Worm (Caenorhabditis elegans): ENCODE measurements around the gene ZK418.2.

ZK418.2 gene

ce11 chrIII:7116615-7117252 lies 25.6 kb downstream of the ZK418.2 start (continued):
- TF ChIP-seq nhr-28 (tag; optimal IDR thresholded peaks at IDR 0.05) (no peak), unc-98 (GFP tag; IDR thresholded peaks at IDR 0.05) (no peak), sox-4 (tag; optimal IDR thresholded peaks at IDR 0.05) (peak; percentile 43), elt-3 (tag; optimal IDR thresholded peaks at IDR 0.05) (peak in 3 of 6 experiments; percentile 12 to 40 (median 14)), C16A3.4 (tag; optimal IDR thresholded peaks at IDR 0.05) (peak; percentile 72), elt-2 (tag; optimal IDR thresholded peaks at IDR 0.05) (peak; percentile 26), ceh-63 (GFP tag; optimal IDR thresholded peaks at IDR 0.05) (no peak), nhr-19 (GFP tag; conservative IDR thresholded peaks at IDR 0.05) (peak; percentile 86), dsc-1 (tag; optimal IDR thresholded peaks at IDR 0.05) (peak; percentile 51), nhr-11 (tag; optimal IDR thresholded peaks at IDR 0.05) (peak; percentile 55), ceh-90 (tag; optimal IDR thresholded peaks at IDR 0.05) (no peak), mab-9 (GFP tag; IDR thresholded peaks at IDR 0.05) (no peak), ceh-8 (GFP tag; optimal IDR thresholded peaks at IDR 0.05) (no peak), ets-5 (GFP tag; IDR thresholded peaks at IDR 0.05) (no peak), unc-86 (tag; optimal IDR thresholded peaks at IDR 0.05) (no peak), xbp-1 (tag; optimal IDR thresholded peaks at IDR 0.05) (peak; percentile 50), nhr-71 (tag; optimal IDR thresholded peaks at IDR 0.05) (peak; percentile 91), unc-62 (GFP tag; optimal IDR thresholded peaks at IDR 0.05) (no peak), C34B4.2 (tag; optimal IDR thresholded peaks at IDR 0.05) (no peak), lin-35 (GFP tag; optimal IDR thresholded peaks at IDR 0.05) (peak; percentile 44 to 73), mep-1 (tag; optimal IDR thresholded peaks at IDR 0.05) (peak; percentile 77), pax-3 (tag; optimal IDR thresholded peaks at IDR 0.05) (peak; percentile 53), vab-15 (tag; optimal IDR thresholded peaks at IDR 0.05) (no peak), lin-14 (GFP tag; optimal IDR thresholded peaks at IDR 0.05) (peak; percentile 90), ceh-88 (GFP tag; IDR thresholded peaks at IDR 0.05) (no peak), rnt-1 (tag; optimal IDR thresholded peaks at IDR 0.05) (peak; percentile 63), lir-3 (tag; optimal IDR thresholded peaks at IDR 0.05; ENCODE audit: poor library complexity) (peak; percentile 60), egl-27 (tag; optimal IDR thresholded peaks at IDR 0.05) (peak; percentile 72 to 78), tbx-2 (tag; optimal IDR thresholded peaks at IDR 0.05) (peak; percentile 55), nhr-20 (tag; optimal IDR thresholded peaks at IDR 0.05) (peak; percentile 88), hlh-4 (tag; optimal IDR thresholded peaks at IDR 0.05) (no peak), zag-1 (tag; optimal IDR thresholded peaks at IDR 0.05) (no peak), snpc-4 (tag; optimal IDR thresholded peaks at IDR 0.05) (peak; percentile 13), skn-1 (tag; optimal IDR thresholded peaks at IDR 0.05) (peak; percentile 61), pqm-1 (tag; optimal IDR thresholded peaks at IDR 0.05) (no peak), lin-39 (tag; optimal IDR thresholded peaks at IDR 0.05) (peak; percentile 51), isw-1 (GFP tag; IDR thresholded peaks at IDR 0.05) (no peak), fkh-8 (tag; optimal IDR thresholded peaks at IDR 0.05) (peak; percentile 86), Y116A8C.19 (tag; optimal IDR thresholded peaks at IDR 0.05; ENCODE audit: borderline replicate concordance) (no peak), lin-13 (GFP tag; optimal IDR thresholded peaks at IDR 0.05) (peak; percentile 2), alr-1 (tag; optimal IDR thresholded peaks at IDR 0.05; ENCODE audit: borderline replicate concordance) (no peak), irx-1 (tag; optimal IDR thresholded peaks at IDR 0.05) (peak; percentile 12), tlp-1 (tag; optimal IDR thresholded peaks at IDR 0.05) (no peak), dpl-1 (GFP tag; optimal IDR thresholded peaks at IDR 0.05) (peak; percentile 13 to 61 (median 29)), nhr-84 (tag; optimal IDR thresholded peaks at IDR 0.05) (no peak), mef-2 (tag; optimal IDR thresholded peaks at IDR 0.05) (no peak), C04F5.9 (tag; optimal IDR thresholded peaks at IDR 0.05) (no peak)
